Worm (Caenorhabditis elegans) whole organism, L4/young adult: Measurements from ENCODE around the gene C38C3.4.

ENCODE experiments used
- W03F9.2 ChIP-seq: fragments of 150-350 bp; optimal IDR thresholded peaks from 2 replicates; lab custom pipeline; 2014; ENCODE audit warnings: missing biosample characterization, missing genetic modification characterization
- dao-5 ChIP-seq: sonication (generic microtip); optimal IDR thresholded peaks from 2 replicates; lab custom pipeline; 2016; ENCODE audit warnings: missing genotype, missing genetic modification characterization, moderate library complexity, missing compliant biosample characterization
- him-1 ChIP-seq: sonication (generic microtip); optimal IDR thresholded peaks from 2 replicates; lab custom pipeline; 2016; ENCODE audit warnings: missing genotype, missing genetic modification reagents, missing genetic modification characterization, missing compliant biosample characterization

C38C3.4 gene

ce11 chrV:1511537-1511936 lies 29.7 kb downstream of the C38C3.4 start, which contains the start of gene nhr-260:
Gene nhr-260, minus strand, starts transcription at chrV:1511637.
- TF ChIP-seq him-1 (tag; lab: Kevin White, UChicago) (no peak), W03F9.2 (tag; lab: Kevin White, UChicago) (no peak), dao-5 (tag; lab: Kevin White, UChicago) (no peak)

- TF ChIP-seq him-1 (tag; lab: Kevin White, UChicago) = no peak
- no peak for TF ChIP-seq W03F9.2 (tag; lab: Kevin White, UChicago)
- TF ChIP-seq dao-5 (tag; lab: Kevin White, UChicago) = no peak
Measured at ce11 chrV:1521845-1522244, 40.0 kb downstream of the C38C3.4 start, which contains the start of gene str-240. Gene str-240, minus strand, starts transcription at chrV:1521945.

- TF ChIP-seq W03F9.2 (tag; lab: Kevin White, UChicago) (no peak), him-1 (tag; lab: Kevin White, UChicago) (no peak), dao-5 (tag; lab: Kevin White, UChicago) (no peak)
Measured at ce11 chrV:1522485-1522884, 40.6 kb downstream of the C38C3.4 start, which contains the start of gene str-243. Gene str-243, plus strand, starts transcription at chrV:1522785.

- TF ChIP-seq dao-5 (tag; lab: Kevin White, UChicago) = no peak
- TF ChIP-seq W03F9.2 (tag; lab: Kevin White, UChicago) = no peak
- no peak for TF ChIP-seq him-1 (tag; lab: Kevin White, UChicago)
Measured at ce11 chrV:1527985-1528384, 46.1 kb downstream of the C38C3.4 start, which contains the start of gene str-236. Gene str-236, minus strand, starts transcription at chrV:1528085.

ce11 chrV:1531159-1531558 lies 49.3 kb downstream of the C38C3.4 start, which contains the start of gene K02H11.4:
Gene K02H11.4, minus strand, starts transcription at chrV:1531259.
- TF ChIP-seq dao-5 (tag; lab: Kevin White, UChicago) (no peak), W03F9.2 (tag; lab: Kevin White, UChicago) (no peak), him-1 (tag; lab: Kevin White, UChicago) (no peak)

- TF ChIP-seq dao-5 (tag; lab: Kevin White, UChicago) (no peak), him-1 (tag; lab: Kevin White, UChicago) (no peak), W03F9.2 (tag; lab: Kevin White, UChicago) (no peak)
Measured at ce11 chrV:1532455-1532854, 50.6 kb downstream of the C38C3.4 start.
